Worm (Caenorhabditis elegans) whole organism, young adult: ENCODE measurements around the gene sos-1.

Experiments used
- B0261.1 ChIP-seq: sonication (generic microtip); optimal IDR thresholded peaks from 2 replicates; lab custom pipeline; 2016; ENCODE audit warnings: mild to moderate bottlenecking, missing genetic modification characterization, moderate library complexity, missing compliant biosample characterization
- B0336.3 ChIP-seq: fragments of 200-800 bp; sonication (Bioruptor generic); IDR thresholded peaks from 2 replicates; pipeline ENCODE4 v1.3.6; 2022; ENCODE audit warnings: missing genetic modification characterization, missing compliant biosample characterization
- D2030.7 ChIP-seq: fragments of 200-800 bp; sonication (Bioruptor generic); IDR thresholded peaks from 2 replicates; pipeline ENCODE4 v1.3.6; 2022; ENCODE audit warnings: missing genetic modification reagents, missing genetic modification characterization, missing compliant biosample characterization
- F22D6.2 ChIP-seq: sonication (generic microtip); optimal IDR thresholded peaks from 2 replicates; lab custom pipeline; 2016; ENCODE audit warnings: mild to moderate bottlenecking, missing genetic modification characterization, missing compliant biosample characterization
- F52B5.7 ChIP-seq: sonication (generic microtip); optimal IDR thresholded peaks from 2 replicates; lab custom pipeline; 2016; ENCODE audit warnings: mild to moderate bottlenecking, missing genetic modification characterization, missing compliant biosample characterization
- F57A8.1 ChIP-seq: fragments of 200-800 bp; sonication (Bioruptor generic); optimal IDR thresholded peaks from 2 replicates; lab custom pipeline; 2018; ENCODE audit warnings: mild to moderate bottlenecking, missing genetic modification characterization, moderate library complexity, missing compliant biosample characterization
- K11D2.4 ChIP-seq: fragments of 200-800 bp; sonication (Bioruptor generic); IDR thresholded peaks from 2 replicates; pipeline ENCODE4 v1.3.6; 2022; ENCODE audit warnings: missing genetic modification reagents, missing genetic modification characterization, missing compliant biosample characterization
- K12H6.12 ChIP-seq: fragments of 200-800 bp; sonication (Bioruptor generic); optimal IDR thresholded peaks from 2 replicates; lab custom pipeline; 2018; ENCODE audit warnings: mild to moderate bottlenecking, missing genetic modification characterization, missing compliant biosample characterization
- Y56A3A.18 ChIP-seq: fragments of 200-800 bp; sonication (Bioruptor generic); IDR thresholded peaks from 2 replicates; pipeline ENCODE4 v1.3.6; 2022; ENCODE audit warnings: missing genetic modification reagents, missing genetic modification characterization, missing compliant biosample characterization
- Y79H2A.3 ChIP-seq: fragments of 200-800 bp; sonication (Bioruptor generic); conservative IDR thresholded peaks from 2 replicates; pipeline ENCODE4 v1.3.6; 2022; ENCODE audit warnings: missing genetic modification reagents, missing genetic modification characterization, missing compliant biosample characterization
- ZK185.1 ChIP-seq: sonication (generic microtip); optimal IDR thresholded peaks from 2 replicates; lab custom pipeline; 2016; ENCODE audit warnings: mild to moderate bottlenecking, missing genetic modification characterization, missing compliant biosample characterization; ENCODE audit not compliant: poor library complexity, severe bottlenecking
- ama-1 ChIP-seq, 3 experiments: fragments of 150-350 bp in 1 of 3; sonication (generic microtip) in 2 of 3; optimal IDR thresholded peaks; 2 replicates each; lab custom pipeline; 2014 to 2018; ENCODE audit warnings: missing biosample characterization in 2 of 3, missing genetic modification characterization in 2 of 3, missing genetic modification reagents in 2 of 3
- aptf-2 ChIP-seq: fragments of 200-800 bp; sonication (Bioruptor generic); conservative IDR thresholded peaks from 2 replicates; pipeline ENCODE4 v1.3.6; 2022; ENCODE audit warnings: missing genetic modification reagents, missing genetic modification characterization, missing compliant biosample characterization
- aptf-3 ChIP-seq: fragments of 200-800 bp; sonication (Bioruptor generic); IDR thresholded peaks from 2 replicates; pipeline ENCODE4 v1.3.6; 2022; ENCODE audit warnings: missing genetic modification characterization, missing compliant biosample characterization
- cebp-1 ChIP-seq, 2 experiments: fragments of 200-800 bp in 1 of 2; sonication (Bioruptor generic) in 1 of 2; sonication (generic microtip) in 1 of 2; IDR thresholded peaks in 1 of 2; optimal IDR thresholded peaks in 1 of 2; 2 replicates each; pipeline versions ENCODE4 v1.3.6 to Lab custom; 2017 to 2022; ENCODE audit warnings: missing compliant biosample characterization in 2 of 2, missing genetic modification characterization in 2 of 2, mild to moderate bottlenecking in 1 of 2, missing genetic modification reagents in 1 of 2, moderate library complexity in 1 of 2
- ceh-58 ChIP-seq: fragments of 200-800 bp; sonication (Bioruptor generic); IDR thresholded peaks from 2 replicates; pipeline ENCODE4 v1.3.6; 2022; ENCODE audit warnings: missing genetic modification characterization, missing compliant biosample characterization
- ceh-91 ChIP-seq: fragments of 200-800 bp; sonication (Bioruptor generic); IDR thresholded peaks from 2 replicates; pipeline ENCODE4 v1.3.6; 2022; ENCODE audit warnings: missing genetic modification reagents, missing genetic modification characterization, missing compliant biosample characterization
- dox-1 ChIP-seq: fragments of 200-800 bp; sonication (Bioruptor generic); IDR thresholded peaks from 2 replicates; pipeline ENCODE4 v1.3.6; 2022; ENCODE audit warnings: missing genetic modification reagents, missing genetic modification characterization, missing compliant biosample characterization
- ekl-4 ChIP-seq: fragments of 200-800 bp; sonication (Bioruptor generic); IDR thresholded peaks from 2 replicates; pipeline ENCODE4 v1.3.6; 2022; ENCODE audit warnings: missing genetic modification reagents, missing genetic modification characterization, missing compliant biosample characterization
- hlh-12 ChIP-seq: sonication (generic microtip); optimal IDR thresholded peaks from 2 replicates; lab custom pipeline; 2016; ENCODE audit warnings: missing genetic modification characterization, missing compliant biosample characterization
- hmg-1.2 ChIP-seq: fragments of 200-800 bp; sonication (Bioruptor generic); IDR thresholded peaks from 2 replicates; pipeline ENCODE4 v1.3.6; 2022; ENCODE audit warnings: missing genetic modification reagents, missing genetic modification characterization, missing compliant biosample characterization
- lag-1 ChIP-seq: fragments of 200-800 bp; sonication (Bioruptor generic); IDR thresholded peaks from 2 replicates; pipeline ENCODE4 v1.3.6; 2022; ENCODE audit warnings: missing genetic modification reagents, missing genetic modification characterization, missing compliant biosample characterization
- let-526 ChIP-seq: fragments of 200-800 bp; sonication (Bioruptor generic); IDR thresholded peaks from 2 replicates; pipeline ENCODE4 v1.3.6; 2022; ENCODE audit warnings: missing genetic modification reagents, missing genetic modification characterization, missing compliant biosample characterization
- lin-26 ChIP-seq: fragments of 200-800 bp; sonication (Bioruptor generic); IDR thresholded peaks from 2 replicates; pipeline ENCODE4 v1.3.6; 2022; ENCODE audit warnings: missing genetic modification reagents, missing genetic modification characterization, missing compliant biosample characterization
- lin-35 ChIP-seq, 3 experiments: fragments of 150-350 bp in 2 of 3; sonication (generic microtip) in 1 of 3; optimal IDR thresholded peaks; 2 replicates each; lab custom pipeline; 2014 to 2018; ENCODE audit warnings: missing biosample characterization in 3 of 3, missing genetic modification characterization in 3 of 3, missing genetic modification reagents in 3 of 3
- lin-40 ChIP-seq: sonication (generic microtip); optimal IDR thresholded peaks from 2 replicates; lab custom pipeline; 2016; ENCODE audit warnings: missing genetic modification characterization, mild to moderate bottlenecking, missing compliant biosample characterization, missing genotype, missing genetic modification reagents
- lin-54 ChIP-seq: fragments of 200-800 bp; sonication (Bioruptor generic); optimal IDR thresholded peaks from 2 replicates; lab custom pipeline; 2018; ENCODE audit warnings: mild to moderate bottlenecking, missing genetic modification characterization, missing compliant biosample characterization
- madf-10 ChIP-seq: sonication (generic microtip); optimal IDR thresholded peaks from 2 replicates; lab custom pipeline; 2016; ENCODE audit warnings: mild to moderate bottlenecking, missing genetic modification characterization, missing compliant biosample characterization
- mcd-1 ChIP-seq: fragments of 200-800 bp; sonication (Bioruptor generic); IDR thresholded peaks from 2 replicates; pipeline ENCODE4 v1.3.6; 2022; ENCODE audit warnings: missing genetic modification reagents, missing genetic modification characterization, missing compliant biosample characterization
- nfyb-1 ChIP-seq: fragments of 200-800 bp; sonication (Bioruptor generic); IDR thresholded peaks from 2 replicates; pipeline ENCODE4 v1.3.6; 2022; ENCODE audit warnings: missing genetic modification reagents, missing genetic modification characterization, missing compliant biosample characterization
- nhr-120 ChIP-seq: fragments of 200-800 bp; sonication (Bioruptor generic); IDR thresholded peaks from 2 replicates; pipeline ENCODE4 v1.3.6; 2022; ENCODE audit warnings: missing genetic modification characterization, missing compliant biosample characterization
- nhr-27 ChIP-seq: fragments of 200-800 bp; sonication (Bioruptor generic); optimal IDR thresholded peaks from 2 replicates; lab custom pipeline; 2018; ENCODE audit warnings: mild to moderate bottlenecking, missing genetic modification characterization, moderate library complexity, missing compliant biosample characterization
- repo-1 ChIP-seq: sonication (generic microtip); optimal IDR thresholded peaks from 2 replicates; lab custom pipeline; 2017; ENCODE audit warnings: mild to moderate bottlenecking, missing genetic modification characterization, missing compliant biosample characterization
- sdz-38 ChIP-seq: sonication (generic microtip); optimal IDR thresholded peaks from 2 replicates; lab custom pipeline; 2016; ENCODE audit warnings: missing genotype, missing genetic modification characterization, missing compliant biosample characterization
- somi-1 ChIP-seq: fragments of 200-800 bp; sonication (Bioruptor generic); optimal IDR thresholded peaks from 2 replicates; lab custom pipeline; 2018; ENCODE audit warnings: mild to moderate bottlenecking, missing genetic modification characterization, missing compliant biosample characterization
- tbp1 ChIP-seq: fragments of 200-800 bp; sonication (Bioruptor generic); optimal IDR thresholded peaks from 2 replicates; lab custom pipeline; 2018; ENCODE audit warnings: mild to moderate bottlenecking, missing genetic modification characterization, missing compliant biosample characterization
- ztf-26 ChIP-seq: sonication (generic microtip); optimal IDR thresholded peaks from 2 replicates; lab custom pipeline; 2017; ENCODE audit warnings: missing genetic modification characterization, missing compliant biosample characterization
- ztf-3 ChIP-seq: fragments of 200-800 bp; sonication (Bioruptor generic); optimal IDR thresholded peaks from 2 replicates; lab custom pipeline; 2018; ENCODE audit warnings: mild to moderate bottlenecking, missing genetic modification characterization, missing compliant biosample characterization

sos-1 gene

DNA sequence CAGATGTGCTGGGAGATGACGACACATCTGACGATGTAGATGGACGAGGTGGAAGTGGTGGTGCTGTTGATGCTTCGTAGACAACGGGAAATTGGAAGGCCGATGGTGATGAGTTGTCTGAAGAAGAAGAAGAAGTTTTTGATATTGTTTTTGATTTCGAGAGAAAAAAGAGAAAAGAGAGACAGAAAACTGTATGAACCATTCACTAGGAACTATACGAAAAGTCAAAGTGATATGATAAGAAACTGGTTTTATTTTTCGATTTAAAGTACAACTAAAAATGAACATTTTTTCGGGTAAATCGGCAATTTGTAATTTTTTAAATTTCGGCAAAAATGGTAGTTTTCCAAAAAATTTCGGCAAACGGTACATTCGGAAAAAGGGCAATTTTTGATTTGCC is 30.4 kb downstream of the sos-1 start (continued):
- TF ChIP-seq F57A8.1 (no peak), B0261.1 (tag; lab: Kevin White, UChicago) (no peak), tbp1 (no peak), B0336.3 (GFP tag; lab: Robert Waterston, UW) (no peak), nhr-27 (tag; lab: Kevin White, UChicago) (no peak), let-526 (GFP tag; lab: Robert Waterston, UW) (no peak)
- TF ChIP-seq, all 124 proteins: peak for 0

DNA sequence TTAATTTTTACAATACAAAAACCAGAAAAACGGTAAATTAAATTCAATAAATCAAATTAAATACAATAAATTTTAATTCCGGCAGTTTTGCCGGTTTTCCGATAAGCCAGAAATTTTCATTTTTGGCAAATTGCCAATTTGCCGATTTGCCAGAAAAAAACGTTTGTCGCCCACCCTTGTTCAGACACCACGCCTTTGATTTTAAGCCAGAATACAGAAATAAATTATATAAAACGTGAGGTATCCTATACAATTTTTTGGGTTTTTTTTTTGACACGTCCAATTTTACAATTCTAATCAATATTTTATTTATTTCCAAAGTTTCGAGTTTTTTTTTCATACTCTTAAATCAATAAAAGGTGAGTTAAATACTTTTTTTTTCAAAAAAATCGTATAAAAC is 36.4 kb downstream of the sos-1 start, which contains the start of gene T28F12.1:
TSS of gene T28F12.1 (plus strand) at position 301 of the 400 bp plus-strand sequence.
- TF ChIP-seq madf-10 (tag; lab: Kevin White, UChicago) (no peak), hmg-1.2 (GFP tag; lab: Robert Waterston, UW) (no peak), dox-1 (GFP tag; lab: Robert Waterston, UW) (no peak), ceh-58 (no peak), sdz-38 (tag; lab: Kevin White, UChicago) (no peak), lag-1 (no peak)

DNA sequence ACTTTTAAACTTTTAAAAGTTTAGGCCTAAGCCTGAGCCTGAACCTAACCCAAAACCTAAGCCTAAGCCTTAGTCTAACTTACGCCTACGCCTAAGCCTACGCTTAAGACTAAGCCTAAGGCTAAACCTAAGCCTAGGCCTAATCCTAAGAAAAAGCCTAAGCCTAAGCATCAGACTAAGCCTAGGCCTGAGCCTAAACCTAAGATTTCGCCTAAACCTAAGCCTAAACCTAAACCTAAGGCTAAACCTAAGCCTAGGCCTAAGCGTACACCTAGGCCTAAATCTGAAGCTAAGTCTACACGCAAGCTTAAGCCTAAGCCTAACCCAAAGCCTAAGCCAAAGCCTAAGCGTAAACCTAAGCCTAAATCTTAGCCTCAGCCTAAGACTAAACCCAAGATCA is 38.7 kb downstream of the sos-1 start:
- TF ChIP-seq nfyb-1 (GFP tag; lab: Robert Waterston, UW), result 0 out of 2 replicates have a peak, but pooled peaks have one; percentile 16
- no peak for TF ChIP-seq ceh-91 (GFP tag; lab: Robert Waterston, UW)

DNA sequence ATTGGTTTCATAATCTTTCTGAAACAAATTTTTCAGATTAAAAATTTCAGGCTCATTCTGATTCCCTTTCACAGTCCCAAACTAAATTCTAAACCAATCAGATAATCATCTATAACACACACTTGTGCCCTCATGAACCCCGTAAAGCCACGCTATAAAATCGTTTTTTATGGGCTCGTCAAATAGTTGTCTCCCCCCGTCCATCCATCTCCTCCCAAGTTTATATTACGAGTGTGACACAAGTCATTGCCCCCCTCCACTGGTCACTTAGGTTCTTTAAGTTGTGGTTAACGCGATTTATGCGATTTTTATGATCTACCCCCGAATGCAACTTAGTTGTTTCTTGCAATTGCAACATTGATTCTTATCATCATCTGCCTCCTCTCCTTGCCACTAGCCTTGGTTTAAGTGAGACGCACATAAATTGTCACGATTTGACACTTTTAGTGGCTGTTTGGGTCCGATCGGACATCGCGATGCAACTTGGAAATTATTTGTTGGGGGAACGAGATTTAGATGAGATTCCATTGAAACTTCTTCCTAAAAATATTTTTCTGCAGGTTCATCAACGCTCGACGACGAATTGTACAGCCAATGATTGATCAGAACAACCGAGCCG is 39.7 kb downstream of the sos-1 start:
- no peak for TF ChIP-seq Y79H2A.3 (GFP tag; lab: Robert Waterston, UW)
- no peak for TF ChIP-seq ztf-3 (GFP tag; lab: Kevin White, UChicago)
- TF ChIP-seq F22D6.2, result no peak
- no peak for TF ChIP-seq Y56A3A.18 (GFP tag; lab: Robert Waterston, UW)
- no peak for TF ChIP-seq nhr-120 (GFP tag; lab: Robert Waterston, UW)
- no peak for TF ChIP-seq repo-1
- no peak for TF ChIP-seq K12H6.12 (tag; lab: Kevin White, UChicago)
- TF ChIP-seq ztf-26 (tag; lab: Kevin White, UChicago), result no peak
- TF ChIP-seq madf-10 (tag; lab: Kevin White, UChicago), result no peak
- TF ChIP-seq aptf-2 (GFP tag; lab: Robert Waterston, UW), result no peak
- TF ChIP-seq hlh-12, result no peak
- no peak for TF ChIP-seq aptf-3 (GFP tag; lab: Robert Waterston, UW)
- no peak for TF ChIP-seq ceh-91 (GFP tag; lab: Robert Waterston, UW)
- TF ChIP-seq D2030.7 (GFP tag; lab: Robert Waterston, UW), result no peak

DNA sequence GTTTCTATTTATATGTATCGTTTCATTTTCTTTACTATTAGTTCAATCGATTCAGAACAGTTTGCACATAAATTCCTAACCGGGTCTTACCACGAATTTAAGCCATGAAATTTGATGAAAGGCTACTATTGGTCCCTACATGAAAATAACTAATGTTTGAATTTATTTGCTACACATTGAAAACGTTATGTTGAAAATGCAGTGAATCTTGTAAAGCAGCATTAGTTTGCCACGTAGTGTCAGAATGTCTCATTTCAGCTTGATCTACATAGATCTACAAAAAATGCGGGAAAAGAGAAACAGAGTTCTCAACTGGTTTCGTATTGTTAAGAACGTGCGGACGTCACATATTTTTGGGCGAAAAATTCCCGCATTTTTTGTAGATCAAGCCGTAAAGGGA is 40.3 kb downstream of the sos-1 start:
- TF ChIP-seq lin-54 (GFP tag; lab: Kevin White, UChicago), result no peak

DNA sequence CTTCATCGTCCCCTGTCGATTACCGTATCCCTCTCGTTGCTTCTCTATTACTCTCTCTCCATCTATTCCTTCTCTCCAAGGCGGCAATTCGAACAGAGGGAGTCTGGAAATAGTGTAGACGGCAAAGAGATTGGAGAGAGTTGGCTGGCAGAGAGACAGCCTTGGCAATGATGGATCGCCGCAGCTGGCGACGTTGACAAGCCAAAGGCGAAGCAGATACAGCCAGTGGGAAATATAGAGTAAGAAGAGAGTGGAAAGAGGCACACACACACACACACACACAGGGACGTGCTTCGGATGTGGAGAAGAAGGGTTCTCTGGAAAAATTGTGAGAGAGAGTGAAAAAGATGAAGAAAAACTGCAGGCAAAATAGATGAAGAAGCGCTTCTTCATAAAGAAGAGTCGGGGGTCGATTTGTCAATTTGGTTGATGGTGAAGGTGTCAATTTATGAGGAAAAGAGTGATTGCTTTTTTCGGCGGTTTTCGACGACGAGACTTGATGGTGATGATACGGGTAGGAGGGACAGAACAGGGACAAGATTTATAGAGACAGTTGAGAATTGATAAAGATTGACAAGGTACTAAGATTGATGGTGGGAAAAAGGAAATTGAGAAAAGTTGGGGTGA is 41.1 kb downstream of the sos-1 start:
- TF ChIP-seq ZK185.1 (tag; lab: Kevin White, UChicago) (no peak), madf-10 (tag; lab: Kevin White, UChicago) (peak; percentile 27), K12H6.12 (tag; lab: Kevin White, UChicago) (peak; percentile 66), lin-40 (peak; percentile 19), ama-1 (optimal IDR thresholded peaks at IDR 0.05; lab: Kevin White, UChicago) (no peak), ama-1 (GFP tag; optimal IDR thresholded peaks at IDR 0.05; lab: Kevin White, UChicago) (peak in 1 of 2 experiments; percentile 35), lin-35 (GFP tag; optimal IDR thresholded peaks at IDR 0.05; lab: Kevin White, UChicago) (peak in 1 of 3 experiments; percentile 9), ceh-58 (no peak), B0336.3 (GFP tag; lab: Robert Waterston, UW) (peak; percentile 29; the same call in 1 of the 2 replicates), mcd-1 (0 out of 2 replicates have a peak, but pooled peaks have one; percentile 20), cebp-1 (GFP tag; IDR thresholded peaks at IDR 0.05; lab: Robert Waterston, UW) (no peak), cebp-1 (tag; optimal IDR thresholded peaks at IDR 0.05; lab: Kevin White, UChicago) (peak; percentile 44), F52B5.7 (tag; lab: Kevin White, UChicago) (peak; percentile 46), ekl-4 (GFP tag; lab: Robert Waterston, UW) (no peak), K11D2.4 (GFP tag; lab: Robert Waterston, UW) (peak; percentile 37; the same call in 1 of the 2 replicates), lin-26 (no peak), somi-1 (GFP tag; lab: Kevin White, UChicago) (peak; percentile 22)
